Fruit fly (Drosophila melanogaster) Kc167 (cell line): ENCODE results near the gene dls.

Experiments used
- Myc ChIP-seq: fragments of >200 bp; optimal IDR thresholded peaks from 2 replicates; lab custom pipeline; 2017; ENCODE audit warnings: missing external identifiers
- Sin3A ChIP-seq: fragments of >200 bp; optimal IDR thresholded peaks from 2 replicates; lab custom pipeline; 2018; ENCODE audit warnings: missing external identifiers
- h ChIP-seq: fragments of >200 bp; optimal IDR thresholded peaks from 3 replicates; lab custom pipeline; 2018; ENCODE audit warnings: missing external identifiers
- insv ChIP-seq: fragments of >200 bp; optimal IDR thresholded peaks from 3 replicates; lab custom pipeline; 2018; ENCODE audit warnings: missing external identifiers
- psq ChIP-seq: fragments of >200 bp; optimal IDR thresholded peaks from 2 replicates; lab custom pipeline; 2017; ENCODE audit warnings: missing external identifiers
- ttk ChIP-seq: sonication (Bioruptor generic); optimal IDR thresholded peaks from 2 replicates; lab custom pipeline; 2017; ENCODE audit warnings: missing external identifiers

- TF ChIP-seq insv (lab: Kevin White, UChicago) (no peak), h (lab: Kevin White, UChicago) (no peak), Myc (lab: Kevin White, UChicago) (no peak), Sin3A (no peak), psq (lab: Kevin White, UChicago) (no peak), ttk (lab: Kevin White, UChicago) (no peak)
Observed at dm6 chr3L:16217935-16218334, 16.8 kb downstream of the dls start.
